Fruit fly (Drosophila melanogaster): Measurements from ENCODE around the gene alpha-Man-IIa.

The alpha-Man-IIa gene

DNA sequence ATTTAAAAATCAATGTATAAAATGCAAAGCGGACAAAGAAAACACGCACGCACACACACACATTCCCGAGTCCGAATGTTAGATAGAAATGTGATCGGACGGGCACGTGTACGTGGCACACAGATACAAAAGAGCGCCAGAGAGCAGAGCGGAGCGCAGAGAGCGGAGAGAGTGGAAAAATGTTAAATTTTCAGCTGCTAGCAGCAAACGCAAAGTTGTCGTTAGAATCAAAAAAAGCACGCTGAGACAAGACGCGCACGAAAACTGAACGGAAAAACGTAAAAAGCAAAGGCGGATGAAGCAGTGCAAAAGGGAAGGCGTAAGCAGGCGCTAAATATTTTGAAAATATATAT lies 6.9 kb downstream of the alpha-Man-IIa start (continued):
- TF ChIP-seq bsh (GFP tag; optimal IDR thresholded peaks at IDR 0.05): peak in 1 of 2 experiments; percentile 26
- TF ChIP-seq HLH4C (GFP tag; IDR thresholded peaks at IDR 0.05; ENCODE audit: partially characterized antibody): no peak
- TF ChIP-seq Drgx (GFP tag; IDR thresholded peaks at IDR 0.05): no peak
- TF ChIP-seq CG14965 (GFP tag; optimal IDR thresholded peaks at IDR 0.05; ENCODE audit: borderline replicate concordance): no peak
- no peak for TF ChIP-seq CG14860 (GFP tag; IDR thresholded peaks at IDR 0.05; ENCODE audit: partially characterized antibody)
- no peak for TF ChIP-seq bcd (GFP tag; optimal IDR thresholded peaks at IDR 0.05)
- no peak for TF ChIP-seq unpg (GFP tag; optimal IDR thresholded peaks at IDR 0.05)
- peak; percentile 72 for TF ChIP-seq Jarid2 (GFP tag; optimal IDR thresholded peaks at IDR 0.05)
- TF ChIP-seq CG9817 (tag; optimal IDR thresholded peaks at IDR 0.05): no peak
- peak; percentile 39 for TF ChIP-seq BtbVII (GFP tag; optimal IDR thresholded peaks at IDR 0.05)
- TF ChIP-seq her (GFP tag; optimal IDR thresholded peaks at IDR 0.05): peak; percentile 61
- TF ChIP-seq lab (GFP tag; optimal IDR thresholded peaks at IDR 0.05): peak; percentile 7
- peak; percentile 49 for TF ChIP-seq MTF-1 (GFP tag; optimal IDR thresholded peaks at IDR 0.05; ENCODE audit: borderline replicate concordance)
- no peak for TF ChIP-seq slbo (GFP tag; IDR thresholded peaks at IDR 0.05)
- no peak for TF ChIP-seq CG10209 (GFP tag; optimal IDR thresholded peaks at IDR 0.05)
- no peak for TF ChIP-seq Lim3 (GFP tag; IDR thresholded peaks at IDR 0.05)
- no peak for TF ChIP-seq CG14014 (GFP tag; IDR thresholded peaks at IDR 0.05)
- peak; percentile 49 for TF ChIP-seq CG12071 (GFP tag; optimal IDR thresholded peaks at IDR 0.05)
- no peak for TF ChIP-seq Hr39 (optimal IDR thresholded peaks at IDR 0.05)
- TF ChIP-seq CG12769 (tag; optimal IDR thresholded peaks at IDR 0.05): peak; percentile 52
- no peak for TF ChIP-seq Aef1 (GFP tag; IDR thresholded peaks at IDR 0.05)
- TF ChIP-seq gcm (GFP tag; optimal IDR thresholded peaks at IDR 0.05): peak; percentile 41
- no peak for TF ChIP-seq nmo (GFP tag; optimal IDR thresholded peaks at IDR 0.05)
- TF ChIP-seq lbe (GFP tag; optimal IDR thresholded peaks at IDR 0.05): peak; percentile 53
- no peak for TF ChIP-seq Atf-2 (GFP tag; optimal IDR thresholded peaks at IDR 0.05)
- peak; percentile 85 for TF ChIP-seq Deaf1 (tag; optimal IDR thresholded peaks at IDR 0.05)
- TF ChIP-seq maf-S (GFP tag; optimal IDR thresholded peaks at IDR 0.05): no peak
- TF ChIP-seq CrebB (tag; optimal IDR thresholded peaks at IDR 0.05): peak; percentile 16
- TF ChIP-seq CG1792 (GFP tag; optimal IDR thresholded peaks at IDR 0.05): peak; percentile 16
- peak; percentile 33 for TF ChIP-seq CG10543 (GFP tag; optimal IDR thresholded peaks at IDR 0.05)
- TF ChIP-seq CG9437 (GFP tag; optimal IDR thresholded peaks at IDR 0.05): peak; percentile 68
- no peak for TF ChIP-seq Opbp (GFP tag; IDR thresholded peaks at IDR 0.05; ENCODE audit: partially characterized antibody)
- peak; percentile 21 for TF ChIP-seq Hey (tag; optimal IDR thresholded peaks at IDR 0.05)
- no peak for TF ChIP-seq jumu (GFP tag; optimal IDR thresholded peaks at IDR 0.05)
- TF ChIP-seq Meics (GFP tag; optimal IDR thresholded peaks at IDR 0.05): no peak
- no peak for TF ChIP-seq CG8478 (optimal IDR thresholded peaks at IDR 0.05)
- TF ChIP-seq ERR (GFP tag; optimal IDR thresholded peaks at IDR 0.05): peak; percentile 22
- TF ChIP-seq tgo (GFP tag; IDR thresholded peaks at IDR 0.05): no peak
- TF ChIP-seq CG5245 (GFP tag; optimal IDR thresholded peaks at IDR 0.05): no peak
- peak; percentile 47 for TF ChIP-seq CG7745 (tag; optimal IDR thresholded peaks at IDR 0.05)
- no peak for TF ChIP-seq Dref (GFP tag; IDR thresholded peaks at IDR 0.05)
- no peak for TF ChIP-seq ems (GFP tag; optimal IDR thresholded peaks at IDR 0.05)
- TF ChIP-seq yki (optimal IDR thresholded peaks at IDR 0.05): peak; percentile 98
- no peak for TF ChIP-seq H2.0 (GFP tag; IDR thresholded peaks at IDR 0.05)
- TF ChIP-seq Elba2 (GFP tag; optimal IDR thresholded peaks at IDR 0.05): no peak
- no peak for TF ChIP-seq CG42726 (GFP tag; IDR thresholded peaks at IDR 0.05; ENCODE audit: partially characterized antibody)
- peak; percentile 94 for TF ChIP-seq cg (GFP tag; optimal IDR thresholded peaks at IDR 0.05)
- no peak for TF ChIP-seq zen2 (GFP tag; IDR thresholded peaks at IDR 0.05; ENCODE audit: partially characterized antibody)
- peak; percentile 24 for TF ChIP-seq CG18599 (GFP tag; optimal IDR thresholded peaks at IDR 0.05)
- TF ChIP-seq CG31365 (tag; optimal IDR thresholded peaks at IDR 0.05): peak; percentile 11
- no peak for TF ChIP-seq hbn (GFP tag; IDR thresholded peaks at IDR 0.05; ENCODE audit: partially characterized antibody)
